Fruit fly (Drosophila melanogaster): ENCODE data around the gene nau.

DNA sequence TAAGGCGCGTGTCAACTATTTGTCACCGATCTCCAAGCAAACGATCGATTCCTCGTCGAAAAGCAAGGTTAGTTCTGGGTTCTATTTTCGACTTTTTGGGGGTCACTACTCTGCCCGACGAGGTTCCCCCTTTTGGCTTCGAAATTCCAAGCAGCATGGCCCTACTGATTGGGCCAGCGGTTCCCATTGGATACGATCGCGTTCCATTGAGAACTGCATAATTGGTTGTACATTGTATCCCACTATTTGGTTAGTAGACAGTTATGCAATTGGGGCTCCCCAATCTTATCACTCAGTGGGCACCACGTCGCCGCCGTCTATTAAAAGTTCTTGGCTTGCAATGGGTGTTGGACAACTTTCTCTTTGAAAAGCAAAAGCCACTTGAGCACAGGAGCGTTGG lies 15.6 kb upstream of the nau start:
- TF ChIP-seq sr (GFP tag; IDR thresholded peaks at IDR 0.05) (no peak), Hmx (GFP tag; optimal IDR thresholded peaks at IDR 0.05) (no peak), Atf6 (GFP tag; IDR thresholded peaks at IDR 0.05) (no peak), B-H1 (GFP tag; IDR thresholded peaks at IDR 0.05) (no peak), lmd (GFP tag; IDR thresholded peaks at IDR 0.05) (no peak), CG4854 (GFP tag; optimal IDR thresholded peaks at IDR 0.05) (no peak), CG16779 (GFP tag; IDR thresholded peaks at IDR 0.05) (no peak)
